Fruit fly (Drosophila melanogaster): ENCODE results near the gene Smyd5.

Gene Smyd5

dm6 chr3R:21195210-21195967, 23.2 kb downstream of the Smyd5 start:
- peak; percentile 10 for TF ChIP-seq br (GFP tag; optimal IDR thresholded peaks at IDR 0.05)
- no peak for TF ChIP-seq OdsH (GFP tag; optimal IDR thresholded peaks at IDR 0.05)
- TF ChIP-seq foxo (GFP tag; optimal IDR thresholded peaks at IDR 0.05): peak in 1 of 2 experiments; percentile 32
- no peak for TF ChIP-seq sv (GFP tag; optimal IDR thresholded peaks at IDR 0.05)
- TF ChIP-seq brk (GFP tag; optimal IDR thresholded peaks at IDR 0.05): no peak
- no peak for TF ChIP-seq N (GFP tag; optimal IDR thresholded peaks at IDR 0.05)
- no peak for TF ChIP-seq Sp1 (GFP tag; optimal IDR thresholded peaks at IDR 0.05)
- no peak for TF ChIP-seq CG9705 (GFP tag; optimal IDR thresholded peaks at IDR 0.05)
- TF ChIP-seq Hr78 (GFP tag; optimal IDR thresholded peaks at IDR 0.05): no peak
- TF ChIP-seq sage (GFP tag; optimal IDR thresholded peaks at IDR 0.05): no peak
- no peak for TF ChIP-seq Rel (GFP tag; optimal IDR thresholded peaks at IDR 0.05)
- TF ChIP-seq Rel (tag; optimal IDR thresholded peaks at IDR 0.05): no peak
- no peak for TF ChIP-seq usp (GFP tag; optimal IDR thresholded peaks at IDR 0.05)
- TF ChIP-seq tai (GFP tag; optimal IDR thresholded peaks at IDR 0.05): no peak
- no peak for TF ChIP-seq Hr83 (GFP tag; optimal IDR thresholded peaks at IDR 0.05; ENCODE audit: poor library complexity, severe bottlenecking)
- no peak for TF ChIP-seq woc (GFP tag; optimal IDR thresholded peaks at IDR 0.05)
- no peak for TF ChIP-seq HLH106 (tag; optimal IDR thresholded peaks at IDR 0.05)
- no peak for TF ChIP-seq jim (GFP tag; optimal IDR thresholded peaks at IDR 0.05)
- TF ChIP-seq GATAd (GFP tag; optimal IDR thresholded peaks at IDR 0.05): no peak
- TF ChIP-seq dl (GFP tag; optimal IDR thresholded peaks at IDR 0.05; ENCODE audit: insufficient read depth in 1 of 2, partially characterized antibody in 2 of 2): no peak
- peak; percentile 18 for TF ChIP-seq ey (GFP tag; optimal IDR thresholded peaks at IDR 0.05)
- no peak for TF ChIP-seq CrebA (GFP tag; optimal IDR thresholded peaks at IDR 0.05; ENCODE audit: borderline replicate concordance)
- TF ChIP-seq Vsx2 (GFP tag; optimal IDR thresholded peaks at IDR 0.05; ENCODE audit: partially characterized antibody): no peak
- peak; percentile 18 for TF ChIP-seq h (GFP tag; optimal IDR thresholded peaks at IDR 0.05)
- peak; percentile 3 for TF ChIP-seq rgr (GFP tag; optimal IDR thresholded peaks at IDR 0.05)
- TF ChIP-seq Hnf4 (GFP tag; optimal IDR thresholded peaks at IDR 0.05): no peak

dm6 chr3R:21193742-21194141, 24.8 kb downstream of the Smyd5 start:
- no peak for TF ChIP-seq CG32264 (GFP tag; optimal IDR thresholded peaks at IDR 0.05)
- TF ChIP-seq tai (GFP tag; optimal IDR thresholded peaks at IDR 0.05): no peak
- no peak for TF ChIP-seq Hr83 (GFP tag; optimal IDR thresholded peaks at IDR 0.05; ENCODE audit: poor library complexity, severe bottlenecking)
- no peak for TF ChIP-seq h (GFP tag; optimal IDR thresholded peaks at IDR 0.05)
- no peak for TF ChIP-seq Vsx2 (GFP tag; optimal IDR thresholded peaks at IDR 0.05; ENCODE audit: partially characterized antibody)
- TF ChIP-seq N (GFP tag; optimal IDR thresholded peaks at IDR 0.05): no peak
- TF ChIP-seq foxo (GFP tag; optimal IDR thresholded peaks at IDR 0.05): no peak
- TF ChIP-seq Myc (optimal IDR thresholded peaks at IDR 0.05): no peak
- TF ChIP-seq Hnf4 (GFP tag; optimal IDR thresholded peaks at IDR 0.05): no peak
- TF ChIP-seq Rel (GFP tag; optimal IDR thresholded peaks at IDR 0.05): no peak
- no peak for TF ChIP-seq Rel (tag; optimal IDR thresholded peaks at IDR 0.05)
- no peak for TF ChIP-seq Abd-B (GFP tag; optimal IDR thresholded peaks at IDR 0.05)
- TF ChIP-seq br (GFP tag; optimal IDR thresholded peaks at IDR 0.05): no peak
- TF ChIP-seq fru (GFP tag; optimal IDR thresholded peaks at IDR 0.05): no peak

DNA sequence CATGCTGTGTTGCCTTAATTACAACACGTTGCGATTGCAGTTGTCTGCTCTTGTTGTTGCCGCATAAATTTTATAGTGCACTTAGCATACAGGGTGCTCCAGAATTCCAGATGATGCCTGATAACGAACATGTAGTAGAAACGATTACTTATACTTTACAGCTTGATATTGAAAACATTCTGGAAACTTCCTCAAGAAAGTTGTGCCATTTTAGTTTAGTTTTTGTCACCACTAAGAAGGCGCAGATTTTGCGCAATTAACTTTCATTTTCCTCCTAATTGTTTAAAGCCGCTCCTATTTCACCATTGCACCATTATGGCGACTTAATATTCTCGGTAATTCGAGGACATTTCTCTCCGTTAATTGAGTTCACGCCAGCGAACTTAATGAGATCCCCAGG, 26.3 kb downstream of the Smyd5 start:
- no peak for TF ChIP-seq Jra (GFP tag; optimal IDR thresholded peaks at IDR 0.05)
- TF ChIP-seq woc (GFP tag; optimal IDR thresholded peaks at IDR 0.05): no peak
- no peak for TF ChIP-seq br (GFP tag; optimal IDR thresholded peaks at IDR 0.05)
- TF ChIP-seq dsf (GFP tag; optimal IDR thresholded peaks at IDR 0.05; ENCODE audit: borderline replicate concordance): no peak
- no peak for TF ChIP-seq sv (GFP tag; optimal IDR thresholded peaks at IDR 0.05)
- TF ChIP-seq Dif (GFP tag; optimal IDR thresholded peaks at IDR 0.05; ENCODE audit: partially characterized antibody): no peak
- no peak for TF ChIP-seq dl (GFP tag; optimal IDR thresholded peaks at IDR 0.05; ENCODE audit: insufficient read depth in 1 of 2, partially characterized antibody in 2 of 2)
- no peak for TF ChIP-seq rgr (GFP tag; optimal IDR thresholded peaks at IDR 0.05)
- no peak for TF ChIP-seq OdsH (GFP tag; optimal IDR thresholded peaks at IDR 0.05)
